Fruit fly (Drosophila melanogaster) whole organism, adult: Measurements from ENCODE around the gene CG12446.

Experiments used
- CG12768 ChIP-seq: fragments of 200-800 bp; sonication (Bioruptor generic); optimal IDR thresholded peaks from 2 replicates; lab custom pipeline; 2017; ENCODE audit warnings: missing biosample characterization, missing genetic modification characterization, mild to moderate bottlenecking, moderate library complexity, missing genetic modification reagents
- CG33017 ChIP-seq: fragments of 200-800 bp; sonication (Bioruptor generic); optimal IDR thresholded peaks from 2 replicates; lab custom pipeline; 2018; ENCODE audit warnings: missing biosample characterization, mild to moderate bottlenecking, missing genetic modification characterization, moderate library complexity
- CG7101 ChIP-seq: fragments of 200-800 bp; sonication (Bioruptor generic); optimal IDR thresholded peaks from 2 replicates; lab custom pipeline; 2018; ENCODE audit warnings: missing biosample characterization, mild to moderate bottlenecking, missing genetic modification characterization, moderate library complexity
- Clk ChIP-seq: fragments of 200-800 bp; sonication (Bioruptor generic); optimal IDR thresholded peaks from 2 replicates; lab custom pipeline; 2017; ENCODE audit warnings: missing biosample characterization, missing genetic modification characterization
- cnc ChIP-seq, 2 experiments: fragments of >200 bp; optimal IDR thresholded peaks; 2 replicates each; lab custom pipeline; 2017
- kay ChIP-seq: fragments of 200-800 bp; sonication (Bioruptor generic); peaks from one replicate; lab custom pipeline; 2016; ENCODE audit warnings: missing biosample characterization, missing genetic modification characterization, borderline replicate concordance
- pad ChIP-seq: fragments of 200-800 bp; sonication (Bioruptor generic); optimal IDR thresholded peaks from 3 replicates; lab custom pipeline; 2017; ENCODE audit warnings: missing biosample characterization, missing genetic modification characterization, mild to moderate bottlenecking, moderate library complexity, missing genetic modification reagents
- toe ChIP-seq: fragments of 200-800 bp; sonication (Bioruptor generic); optimal IDR thresholded peaks from 2 replicates; lab custom pipeline; 2016; ENCODE audit warnings: missing biosample characterization, missing genetic modification characterization

DNA sequence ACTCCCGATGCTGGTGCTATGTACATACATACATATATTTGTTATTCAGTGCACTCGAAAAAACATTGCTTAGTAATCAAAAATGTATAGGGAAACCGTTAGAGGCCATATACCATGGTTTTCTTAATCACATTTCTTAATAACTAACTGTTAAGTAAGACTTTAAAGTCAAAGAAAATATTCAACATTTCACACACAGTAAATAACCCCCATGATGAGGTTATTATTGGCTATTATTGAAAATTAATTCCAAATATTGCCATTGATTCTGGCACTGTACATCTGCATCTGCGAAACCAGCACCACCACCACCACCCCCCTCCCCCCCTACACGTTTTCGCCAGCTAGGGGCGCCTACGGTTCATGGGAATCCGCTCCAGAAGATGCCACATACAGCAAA lies 35.5 kb upstream of the CG12446 start:
- TF ChIP-seq toe (GFP tag; lab: Kevin White, UChicago) = no peak
- no peak for TF ChIP-seq kay (GFP tag; lab: Kevin White, UChicago)
- no peak for TF ChIP-seq cnc (optimal IDR thresholded peaks at IDR 0.05; lab: Kevin White, UChicago)
- no peak for TF ChIP-seq CG12768 (GFP tag; lab: Kevin White, UChicago)
- no peak for TF ChIP-seq CG7101 (tag; lab: Kevin White, UChicago)
- no peak for TF ChIP-seq CG33017 (tag; lab: Kevin White, UChicago)
- no peak for TF ChIP-seq pad (GFP tag; lab: Kevin White, UChicago)
- no peak for TF ChIP-seq Clk (GFP tag; lab: Kevin White, UChicago)
